Worm (Caenorhabditis elegans): ENCODE results near the gene mrps-10.

DNA sequence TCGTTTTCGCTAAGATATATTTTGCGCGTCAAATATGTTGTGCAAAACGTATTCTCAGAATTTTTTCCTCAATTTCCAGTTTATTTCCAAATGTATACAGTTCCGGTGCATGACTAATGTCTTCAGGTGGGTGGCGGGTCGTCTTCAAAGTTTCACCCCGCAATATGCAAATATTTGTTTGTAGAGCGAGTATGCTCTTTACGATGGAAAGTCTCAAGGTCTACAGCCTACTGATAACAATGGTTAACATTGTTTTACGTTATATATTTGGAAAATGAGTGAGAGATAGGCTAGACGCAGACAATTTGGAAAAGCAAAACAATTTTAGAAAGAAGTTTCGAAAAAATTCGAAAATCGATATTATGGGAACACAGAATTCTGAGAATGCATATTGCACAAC, 8.5 kb upstream of the mrps-10 start:
- TF ChIP-seq nfya-1 (tag; optimal IDR thresholded peaks at IDR 0.05) (no peak), ahr-1 (tag; optimal IDR thresholded peaks at IDR 0.05) (no peak), pqm-1 (tag; optimal IDR thresholded peaks at IDR 0.05) (no peak), fkh-10 (GFP tag; optimal IDR thresholded peaks at IDR 0.05) (no peak), ceh-31 (tag; optimal IDR thresholded peaks at IDR 0.05) (no peak), nhr-11 (tag; optimal IDR thresholded peaks at IDR 0.05) (no peak), elt-2 (tag; optimal IDR thresholded peaks at IDR 0.05) (no peak), ceh-22 (tag; optimal IDR thresholded peaks at IDR 0.05) (no peak), unc-55 (GFP tag; optimal IDR thresholded peaks at IDR 0.05) (no peak), ceh-18 (tag; optimal IDR thresholded peaks at IDR 0.05) (no peak), pha-4 (tag; optimal IDR thresholded peaks at IDR 0.05) (no peak), C08G9.2 (tag; optimal IDR thresholded peaks at IDR 0.05) (no peak), hlh-15 (tag; optimal IDR thresholded peaks at IDR 0.05) (no peak), ama-1 (optimal IDR thresholded peaks at IDR 0.05) (no peak)
